Fruit fly (Drosophila melanogaster) whole organism, embryonic: ENCODE measurements around the gene CG6136.
A peak's percentile ranks its signal among the peaks of the same experiment; 100 is the strongest.

Experiments
- Bgb ChIP-seq: fragments of 200-800 bp; sonication (Bioruptor generic); IDR thresholded peaks from 2 replicates; pipeline ENCODE4 v1.3.6; 2022; ENCODE audit warnings: missing biosample characterization, missing genetic modification characterization; ENCODE audit not compliant: partially characterized antibody
- CG10431 ChIP-seq: fragments of 200-800 bp; sonication (Bioruptor generic); optimal IDR thresholded peaks from 3 replicates; lab custom pipeline; 2018; ENCODE audit warnings: missing biosample characterization, mild to moderate bottlenecking, missing genetic modification characterization
- CG10565 ChIP-seq: fragments of 200-800 bp; sonication (Bioruptor generic); optimal IDR thresholded peaks from 3 replicates; lab custom pipeline; 2016; ENCODE audit warnings: missing biosample characterization, mild to moderate bottlenecking, missing genetic modification characterization
- CG11093 ChIP-seq: fragments of 200-800 bp; sonication (Bioruptor generic); IDR thresholded peaks from 3 replicates; pipeline ENCODE4 v1.3.6; 2022; ENCODE audit warnings: missing biosample characterization, missing genetic modification characterization
- CG11696 ChIP-seq: fragments of 200-800 bp; sonication (Bioruptor generic); IDR thresholded peaks from 2 replicates; pipeline ENCODE4 v1.3.6; 2022; ENCODE audit warnings: missing biosample characterization, missing genetic modification characterization
- CG12769 ChIP-seq: fragments of 200-800 bp; sonication (Bioruptor generic); optimal IDR thresholded peaks from 2 replicates; lab custom pipeline; 2019; ENCODE audit warnings: missing biosample characterization, mild to moderate bottlenecking, missing genetic modification characterization, moderate library complexity
- CG13894 ChIP-seq: fragments of 200-800 bp; sonication (Bioruptor generic); optimal IDR thresholded peaks from 3 replicates; lab custom pipeline; 2018; ENCODE audit warnings: missing biosample characterization, mild to moderate bottlenecking, missing genetic modification characterization, moderate library complexity
- CG15696 ChIP-seq: fragments of 200-800 bp; sonication (Bioruptor generic); optimal IDR thresholded peaks from 2 replicates; lab custom pipeline; 2019; ENCODE audit warnings: missing biosample characterization, mild to moderate bottlenecking, missing genetic modification characterization, moderate library complexity
- CG17186 ChIP-seq: fragments of 200-800 bp; sonication (Bioruptor generic); optimal IDR thresholded peaks from 3 replicates; lab custom pipeline; 2017; ENCODE audit warnings: missing biosample characterization, missing genetic modification reagents, missing genetic modification characterization
- CG18599 ChIP-seq: fragments of 200-800 bp; sonication (Bioruptor generic); optimal IDR thresholded peaks from 3 replicates; lab custom pipeline; 2017; ENCODE audit warnings: missing biosample characterization, missing genetic modification characterization, mild to moderate bottlenecking, moderate library complexity, missing genetic modification reagents
- CG30020 ChIP-seq: fragments of 200-800 bp; optimal IDR thresholded peaks from 2 replicates; lab custom pipeline; 2019; ENCODE audit warnings: missing biosample characterization, mild to moderate bottlenecking, missing genetic modification characterization, moderate library complexity
- CG31388 ChIP-seq: fragments of 200-800 bp; sonication (Bioruptor generic); optimal IDR thresholded peaks from 2 replicates; lab custom pipeline; 2016; ENCODE audit warnings: missing biosample characterization, missing genetic modification characterization
- CG32767 ChIP-seq: fragments of 200-800 bp; sonication (Bioruptor generic); IDR thresholded peaks from 2 replicates; pipeline ENCODE4 v1.3.6; 2022; ENCODE audit warnings: missing biosample characterization, missing genetic modification characterization
- CG4404 ChIP-seq: fragments of 200-800 bp; sonication (Bioruptor generic); IDR thresholded peaks from 2 replicates; pipeline ENCODE4 v1.3.6; 2022; ENCODE audit warnings: missing biosample characterization, missing genetic modification characterization
- CG5245 ChIP-seq: fragments of 200-800 bp; sonication (Bioruptor generic); optimal IDR thresholded peaks from 3 replicates; lab custom pipeline; 2016; ENCODE audit warnings: missing biosample characterization, missing genetic modification characterization
- CG6765 ChIP-seq: fragments of 200-800 bp; sonication (Bioruptor generic); optimal IDR thresholded peaks from 3 replicates; lab custom pipeline; 2017; ENCODE audit warnings: missing biosample characterization, mild to moderate bottlenecking, missing genetic modification characterization
- CG6813 ChIP-seq: fragments of 200-800 bp; sonication (Bioruptor generic); optimal IDR thresholded peaks from 2 replicates; lab custom pipeline; 2017; ENCODE audit warnings: missing biosample characterization, missing genetic modification characterization, mild to moderate bottlenecking, moderate library complexity, missing genetic modification reagents
- CG8924 ChIP-seq: fragments of 200-800 bp; optimal IDR thresholded peaks from 3 replicates; lab custom pipeline; 2019; ENCODE audit warnings: missing biosample characterization, mild to moderate bottlenecking, missing genetic modification characterization, moderate library complexity
- Dad ChIP-seq: fragments of 200-800 bp; sonication (Bioruptor generic); optimal IDR thresholded peaks from 3 replicates; lab custom pipeline; 2016; ENCODE audit warnings: missing biosample characterization, missing genetic modification characterization
- Dfd ChIP-seq, 2 experiments: fragments of >200 bp; optimal IDR thresholded peaks; 2 replicates each; lab custom pipeline; 2017; ENCODE audit warnings: missing biosample characterization in 2 of 2, missing genetic modification characterization in 2 of 2
- Dp ChIP-seq: fragments of 200-800 bp; sonication (Bioruptor generic); optimal IDR thresholded peaks from 2 replicates; lab custom pipeline; 2018; ENCODE audit warnings: missing biosample characterization, mild to moderate bottlenecking, missing genetic modification characterization, moderate library complexity
- Fer1 ChIP-seq: fragments of 200-800 bp; sonication (Bioruptor generic); optimal IDR thresholded peaks from 2 replicates; lab custom pipeline; 2017; ENCODE audit warnings: missing biosample characterization, mild to moderate bottlenecking, missing genetic modification characterization
- Gsc ChIP-seq: fragments of 200-800 bp; sonication (Bioruptor generic); IDR thresholded peaks from 2 replicates; pipeline ENCODE4 v1.3.6; 2022; ENCODE audit warnings: missing biosample characterization, missing genetic modification characterization
- Jarid2 ChIP-seq: fragments of 200-800 bp; sonication (Bioruptor generic); optimal IDR thresholded peaks from 3 replicates; lab custom pipeline; 2017; ENCODE audit warnings: mild to moderate bottlenecking, missing biosample characterization, missing genetic modification reagents, missing genetic modification characterization
- Med ChIP-seq: fragments of 200-800 bp; sonication (Bioruptor generic); peaks from one replicate; lab custom pipeline; 2016; ENCODE audit warnings: missing biosample characterization, missing genetic modification characterization, mild to moderate bottlenecking, inconsistent platforms, moderate library complexity
- Oaz ChIP-seq: fragments of 200-800 bp; sonication (Bioruptor generic); IDR thresholded peaks from 2 replicates; pipeline ENCODE4 v1.3.6; 2022; ENCODE audit warnings: missing biosample characterization, missing genetic modification characterization
- Pdp1 ChIP-seq, 2 experiments: fragments of 200-800 bp; sonication (Bioruptor generic); optimal IDR thresholded peaks; 3 replicates each; lab custom pipeline; 2016; ENCODE audit warnings: missing biosample characterization in 2 of 2, missing genetic modification characterization in 2 of 2, mild to moderate bottlenecking in 1 of 2, moderate library complexity in 1 of 2
- Six4 ChIP-seq: fragments of 200-800 bp; sonication (Bioruptor generic); optimal IDR thresholded peaks from 2 replicates; lab custom pipeline; 2016; ENCODE audit warnings: missing biosample characterization, missing genetic modification characterization
- Trl ChIP-seq, 3 experiments: fragments of >200 bp in 2 of 3; fragments of 200-800 bp in 1 of 3; sonication (Bioruptor generic) in 1 of 3; optimal IDR thresholded peaks; 2 replicates in 1 of 3; 3 replicates in 2 of 3; lab custom pipeline; 2016 to 2017; ENCODE audit warnings: missing biosample characterization in 1 of 3, missing genetic modification characterization in 1 of 3
- ara ChIP-seq: fragments of 200-800 bp; sonication (Bioruptor generic); IDR thresholded peaks from 2 replicates; pipeline ENCODE4 v1.3.6; 2022; ENCODE audit warnings: missing biosample characterization, missing genetic modification characterization
- bcd ChIP-seq: fragments of 200-800 bp; sonication (Bioruptor generic); optimal IDR thresholded peaks from 2 replicates; lab custom pipeline; 2017; ENCODE audit warnings: missing biosample characterization, mild to moderate bottlenecking, missing genetic modification characterization
- dati ChIP-seq: fragments of 200-800 bp; sonication (Bioruptor generic); IDR thresholded peaks from 2 replicates; pipeline ENCODE4 v1.3.6; 2022; ENCODE audit warnings: missing biosample characterization, missing genetic modification characterization
- esg ChIP-seq: fragments of 200-800 bp; sonication (Bioruptor generic); conservative IDR thresholded peaks from 2 replicates; pipeline ENCODE4 v1.3.6; 2022; ENCODE audit warnings: missing biosample characterization, missing genetic modification characterization
- ftz-f1 ChIP-seq: fragments of 200-800 bp; sonication (Bioruptor generic); optimal IDR thresholded peaks from 2 replicates; lab custom pipeline; 2016; ENCODE audit warnings: missing biosample characterization, missing genetic modification characterization
- fu2 ChIP-seq: fragments of 200-800 bp; sonication (Bioruptor generic); optimal IDR thresholded peaks from 2 replicates; lab custom pipeline; 2016; ENCODE audit warnings: missing biosample characterization, missing genetic modification characterization
- gfzf ChIP-seq: fragments of 200-800 bp; sonication (Bioruptor generic); optimal IDR thresholded peaks from 2 replicates; lab custom pipeline; 2016; ENCODE audit warnings: missing biosample characterization, mild to moderate bottlenecking, missing genetic modification characterization, moderate library complexity
- ham ChIP-seq: fragments of 200-800 bp; sonication (Bioruptor generic); IDR thresholded peaks from 2 replicates; pipeline ENCODE4 v1.3.6; 2022; ENCODE audit warnings: missing biosample characterization, missing genetic modification characterization
- nau ChIP-seq: fragments of 200-800 bp; sonication (Bioruptor generic); optimal IDR thresholded peaks from 3 replicates; lab custom pipeline; 2017; ENCODE audit warnings: missing biosample characterization, mild to moderate bottlenecking, missing genetic modification characterization, missing genetic modification reagents
- nmo ChIP-seq: fragments of 200-800 bp; sonication (Bioruptor generic); optimal IDR thresholded peaks from 2 replicates; lab custom pipeline; 2018; ENCODE audit warnings: missing biosample characterization, mild to moderate bottlenecking, missing genetic modification characterization, moderate library complexity
- psq ChIP-seq: fragments of 200-800 bp; sonication (Bioruptor generic); optimal IDR thresholded peaks from 2 replicates; lab custom pipeline; 2017; ENCODE audit warnings: missing biosample characterization, missing genetic modification characterization
- ranshi ChIP-seq: fragments of 200-800 bp; sonication (Bioruptor generic); IDR thresholded peaks from 2 replicates; pipeline ENCODE4 v1.3.6; 2022; ENCODE audit warnings: missing biosample characterization, missing genetic modification characterization
- shn ChIP-seq: fragments of 200-800 bp; sonication (Bioruptor generic); optimal IDR thresholded peaks from 3 replicates; lab custom pipeline; 2016; ENCODE audit warnings: missing biosample characterization, missing genetic modification characterization
- slp2 ChIP-seq: fragments of 200-800 bp; sonication (Bioruptor generic); optimal IDR thresholded peaks from 2 replicates; lab custom pipeline; 2016; ENCODE audit warnings: missing biosample characterization, missing genetic modification characterization
- twi ChIP-seq: fragments of 200-800 bp; optimal IDR thresholded peaks from 2 replicates; lab custom pipeline; 2019; ENCODE audit warnings: missing biosample characterization, mild to moderate bottlenecking, missing genetic modification characterization, moderate library complexity

The CG6136 gene

DNA sequence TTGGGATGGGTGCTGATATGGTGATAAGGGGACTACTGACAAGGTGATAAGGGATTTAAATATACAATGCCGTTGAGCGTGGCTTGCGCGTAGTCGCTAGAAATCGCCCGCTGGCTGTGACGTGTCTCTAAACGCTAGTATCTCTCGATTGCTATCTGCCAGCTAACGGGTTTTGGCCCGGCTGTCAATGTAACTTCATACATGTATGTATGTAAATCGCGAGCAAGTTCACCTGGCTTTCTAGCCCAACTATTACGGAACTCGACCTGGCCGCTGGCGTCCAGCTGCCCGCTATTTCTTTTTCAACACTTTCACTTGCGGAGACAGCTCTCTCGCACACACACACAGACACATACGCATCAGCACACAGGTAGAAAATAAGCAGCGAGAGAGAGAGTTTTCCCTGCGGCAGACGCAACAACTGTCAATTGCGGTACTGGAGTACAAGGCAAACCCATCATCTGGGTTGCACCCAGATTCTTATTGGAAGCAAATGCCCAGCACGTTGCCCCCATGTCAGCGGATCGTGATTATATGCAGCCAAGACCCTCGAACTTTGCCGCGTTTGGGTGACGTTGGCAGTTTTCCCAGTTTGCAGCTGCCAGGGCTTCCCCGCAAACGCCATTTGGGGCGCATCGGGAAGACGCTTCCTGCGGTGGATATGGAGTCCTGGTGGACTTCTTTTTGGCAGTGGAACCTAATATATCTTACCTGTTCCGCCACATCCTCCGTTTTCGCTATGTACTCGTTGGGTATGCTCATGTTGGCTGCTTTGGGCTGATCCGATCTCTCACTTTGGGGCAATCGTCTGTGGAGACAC lies 26.6 kb downstream of the CG6136 start (continued):
- TF ChIP-seq Med (GFP tag; lab: Kevin White, UChicago) = peak; percentile 3
- TF ChIP-seq CG10431 (GFP tag; lab: Kevin White, UChicago) = peak; percentile 85
- peak; percentile 62; the same call in 1 of the 2 replicates for TF ChIP-seq CG11696 (GFP tag; lab: Robert Waterston, UW)
- TF ChIP-seq ham (GFP tag; lab: Robert Waterston, UW) = no peak
- peak in 1 of 2 experiments; percentile 52 for TF ChIP-seq Pdp1 (GFP tag; optimal IDR thresholded peaks at IDR 0.05; lab: Kevin White, UChicago)
- TF ChIP-seq CG12769 (tag; lab: Kevin White, UChicago) = peak; percentile 31
- no peak for TF ChIP-seq Six4

- TF ChIP-seq CG10565 (no peak), CG8924 (tag; lab: Kevin White, UChicago) (peak; percentile 79), CG11093 (GFP tag; lab: Robert Waterston, UW) (no peak), psq (GFP tag; lab: Kevin White, UChicago) (no peak), slp2 (GFP tag; lab: Kevin White, UChicago) (peak; percentile 46), CG5245 (peak; percentile 16), ftz-f1 (GFP tag; lab: Kevin White, UChicago) (peak; percentile 34), twi (tag; lab: Kevin White, UChicago) (no peak), fu2 (GFP tag; lab: Kevin White, UChicago) (peak; percentile 24), Bgb (GFP tag; lab: Robert Waterston, UW) (peak; percentile 63; the same call in 1 of the 2 replicates), Dfd (GFP tag; optimal IDR thresholded peaks at IDR 0.05; lab: Kevin White, UChicago) (no peak), Dad (GFP tag; lab: Kevin White, UChicago) (peak; percentile 54), Pdp1 (GFP tag; optimal IDR thresholded peaks at IDR 0.05; lab: Kevin White, UChicago) (peak; percentile 45 to 53), nmo (peak; percentile 82), CG6813 (no peak), Dp (peak; percentile 84), Trl (optimal IDR thresholded peaks at IDR 0.05; lab: Kevin White, UChicago) (no peak), Trl (GFP tag; optimal IDR thresholded peaks at IDR 0.05; lab: Kevin White, UChicago) (peak; percentile 37), Oaz (no peak), CG13894 (tag; lab: Kevin White, UChicago) (peak; percentile 39), CG17186 (GFP tag; lab: Kevin White, UChicago) (no peak), shn (peak; percentile 39), Jarid2 (GFP tag; lab: Kevin White, UChicago) (peak; percentile 59), Gsc (no peak), dati (GFP tag; lab: Robert Waterston, UW) (0 out of 2 replicates have a peak, but pooled peaks have one; percentile 5), ranshi (GFP tag; lab: Robert Waterston, UW) (peak; percentile 8; the same call in 1 of the 2 replicates), CG31388 (GFP tag; lab: Kevin White, UChicago) (peak; percentile 57), bcd (GFP tag; lab: Kevin White, UChicago) (peak; percentile 61), CG4404 (GFP tag; lab: Robert Waterston, UW) (no peak), CG32767 (GFP tag; lab: Robert Waterston, UW) (peak; percentile 15; the same call in 1 of the 2 replicates), ara (GFP tag; lab: Robert Waterston, UW) (no peak), CG6765 (GFP tag; lab: Kevin White, UChicago) (peak; percentile 59), Fer1 (GFP tag; lab: Kevin White, UChicago) (peak; percentile 37), gfzf (no peak), CG15696 (tag; lab: Kevin White, UChicago) (no peak), nau (no peak), CG18599 (GFP tag; lab: Kevin White, UChicago) (peak; percentile 65), CG30020 (tag; lab: Kevin White, UChicago) (peak; percentile 4), esg (GFP tag; lab: Robert Waterston, UW) (0 out of 2 replicates have a peak, but pooled peaks have one; percentile 21)
Measured at dm6 chr3R:15342926-15343685, 28.9 kb downstream of the CG6136 start, which contains the start of gene Nagk. Nagk (minus strand) TSS chr3R:15343256.
